Worm (Caenorhabditis elegans) whole organism, L2 larva: ENCODE results near the gene F47B10.4.

Experiments used
- C34F6.9 ChIP-seq: fragments of 150-350 bp; optimal IDR thresholded peaks from 2 replicates; lab custom pipeline; 2014; ENCODE audit warnings: missing biosample characterization, missing genetic modification characterization
- R02D3.7 ChIP-seq: fragments of 150-350 bp; optimal IDR thresholded peaks from 2 replicates; lab custom pipeline; 2014; ENCODE audit warnings: missing biosample characterization, missing genetic modification characterization
- Y55F3AM.14 ChIP-seq: fragments of 200-800 bp; sonication (Bioruptor generic); optimal IDR thresholded peaks from 2 replicates; lab custom pipeline; 2018; ENCODE audit warnings: mild to moderate bottlenecking, missing genetic modification characterization, missing compliant biosample characterization
- aly-2 ChIP-seq: fragments of 150-350 bp; optimal IDR thresholded peaks from 2 replicates; lab custom pipeline; 2014; ENCODE audit warnings: missing biosample characterization, missing genetic modification characterization
- ama-1 ChIP-seq: fragments of 150-350 bp; optimal IDR thresholded peaks from 2 replicates; lab custom pipeline; 2018; ENCODE audit warnings: inconsistent platforms
- ceh-16 ChIP-seq: fragments of 150-350 bp; optimal IDR thresholded peaks from 2 replicates; lab custom pipeline; 2014; ENCODE audit warnings: missing biosample characterization, missing genetic modification characterization
- crh-2 ChIP-seq: sonication (generic microtip); optimal IDR thresholded peaks from 2 replicates; lab custom pipeline; 2017; ENCODE audit warnings: missing biosample characterization, missing genetic modification characterization
- dmd-4 ChIP-seq: sonication (generic microtip); optimal IDR thresholded peaks from 2 replicates; lab custom pipeline; 2017; ENCODE audit warnings: missing biosample characterization, missing genetic modification characterization
- egl-27 ChIP-seq: sonication (generic microtip); optimal IDR thresholded peaks from 3 replicates; lab custom pipeline; 2017; ENCODE audit warnings: missing biosample characterization, missing genetic modification reagents, missing genetic modification characterization
- elt-3 ChIP-seq: sonication (generic microtip); optimal IDR thresholded peaks from 2 replicates; lab custom pipeline; 2017; ENCODE audit warnings: missing biosample characterization, missing genetic modification characterization
- fos-1 ChIP-seq: fragments of 150-350 bp; optimal IDR thresholded peaks from 2 replicates; lab custom pipeline; 2014; ENCODE audit warnings: missing biosample characterization, missing genetic modification characterization
- lin-11 ChIP-seq: fragments of 150-350 bp; sonication (generic microtip); optimal IDR thresholded peaks from 2 replicates; lab custom pipeline; 2014; ENCODE audit warnings: missing biosample characterization, missing genetic modification characterization, inconsistent platforms, mixed read lengths
- lin-13 ChIP-seq: fragments of 150-350 bp; optimal IDR thresholded peaks from 2 replicates; lab custom pipeline; 2014; ENCODE audit warnings: missing biosample characterization, missing genetic modification reagents, missing genetic modification characterization
- lsy-2 ChIP-seq, 2 experiments: fragments of 150-350 bp in 1 of 2; sonication (generic microtip) in 1 of 2; optimal IDR thresholded peaks; 2 replicates each; lab custom pipeline; 2014 to 2017; ENCODE audit warnings: missing biosample characterization in 2 of 2, missing genetic modification characterization in 2 of 2
- mab-5 ChIP-seq: fragments of 150-350 bp; optimal IDR thresholded peaks from 2 replicates; lab custom pipeline; 2014; ENCODE audit warnings: missing biosample characterization, missing genetic modification characterization
- mbf-1 ChIP-seq: sonication (generic microtip); optimal IDR thresholded peaks from 2 replicates; lab custom pipeline; 2017; ENCODE audit warnings: missing biosample characterization, missing genetic modification characterization
- mdl-1 ChIP-seq, 2 experiments: fragments of 150-350 bp in 1 of 2; sonication (generic microtip) in 1 of 2; optimal IDR thresholded peaks; 2 replicates each; lab custom pipeline; 2017; ENCODE audit warnings: missing biosample characterization in 2 of 2, missing genetic modification characterization in 2 of 2
- nhr-12 ChIP-seq: fragments of 150-350 bp; optimal IDR thresholded peaks from 2 replicates; lab custom pipeline; 2014; ENCODE audit warnings: missing biosample characterization, missing genetic modification characterization
- nhr-129 ChIP-seq: fragments of 150-350 bp; optimal IDR thresholded peaks from 2 replicates; lab custom pipeline; 2014; ENCODE audit warnings: missing biosample characterization, missing genetic modification characterization
- nhr-21 ChIP-seq: fragments of 150-350 bp; optimal IDR thresholded peaks from 2 replicates; lab custom pipeline; 2014; ENCODE audit warnings: missing biosample characterization, missing genetic modification characterization
- nhr-23 ChIP-seq: fragments of 150-350 bp; optimal IDR thresholded peaks from 2 replicates; lab custom pipeline; 2014; ENCODE audit warnings: missing biosample characterization, missing genetic modification reagents, missing genetic modification characterization
- nhr-237 ChIP-seq: fragments of 150-350 bp; optimal IDR thresholded peaks from 2 replicates; lab custom pipeline; 2014; ENCODE audit warnings: missing biosample characterization, missing genetic modification characterization
- nhr-25 ChIP-seq: fragments of 150-350 bp; sonication (generic microtip); optimal IDR thresholded peaks from 3 replicates; lab custom pipeline; 2014; ENCODE audit warnings: missing biosample characterization, missing genetic modification characterization
- nhr-6 ChIP-seq: fragments of 150-350 bp; optimal IDR thresholded peaks from 2 replicates; lab custom pipeline; 2014; ENCODE audit warnings: missing biosample characterization, missing genetic modification characterization
- peb-1 ChIP-seq: fragments of 150-350 bp; optimal IDR thresholded peaks from 2 replicates; lab custom pipeline; 2014; ENCODE audit warnings: missing biosample characterization, missing genetic modification characterization
- sma-3 ChIP-seq: sonication (generic microtip); optimal IDR thresholded peaks from 2 replicates; lab custom pipeline; 2016; ENCODE audit warnings: missing genetic modification reagents, missing genetic modification characterization, missing compliant biosample characterization
- sma-9 ChIP-seq, 2 experiments: fragments of 150-350 bp in 1 of 2; sonication (generic microtip) in 1 of 2; optimal IDR thresholded peaks; 2 replicates each; lab custom pipeline; 2014 to 2016; ENCODE audit warnings: missing genetic modification characterization in 2 of 2, mild to moderate bottlenecking in 1 of 2, missing biosample characterization in 1 of 2, missing compliant biosample characterization in 1 of 2, missing genetic modification reagents in 1 of 2, moderate library complexity in 1 of 2
- snpc-4 ChIP-seq: fragments of 150-350 bp; optimal IDR thresholded peaks from 2 replicates; lab custom pipeline; 2014; ENCODE audit warnings: missing biosample characterization, missing genetic modification characterization
- unc-39 ChIP-seq: fragments of 150-350 bp; optimal IDR thresholded peaks from 2 replicates; lab custom pipeline; 2014; ENCODE audit warnings: missing biosample characterization, missing genetic modification characterization
- unc-55 ChIP-seq: fragments of 150-350 bp; sonication (generic microtip); optimal IDR thresholded peaks from 3 replicates; lab custom pipeline; 2014; ENCODE audit warnings: missing biosample characterization, missing genetic modification reagents, missing genetic modification characterization
- zag-1 ChIP-seq: fragments of 150-350 bp; optimal IDR thresholded peaks from 2 replicates; lab custom pipeline; 2014; ENCODE audit warnings: missing biosample characterization, missing genetic modification characterization
- ztf-1 ChIP-seq: fragments of 200-800 bp; sonication (Bioruptor generic); conservative IDR thresholded peaks from 2 replicates; pipeline ENCODE4 v1.3.6; 2022; ENCODE audit warnings: missing genetic modification characterization, missing compliant biosample characterization
- ztf-4 ChIP-seq: fragments of 150-350 bp; optimal IDR thresholded peaks from 2 replicates; lab custom pipeline; 2014; ENCODE audit warnings: missing biosample characterization, missing genetic modification characterization

F47B10.4 gene

ce11 chrX:10890965-10891364 is at the start of gene F47B10.4:
Gene F47B10.4, plus strand, starts transcription at chrX:10891265.
- TF ChIP-seq sma-9 (GFP tag; optimal IDR thresholded peaks at IDR 0.05; lab: Kevin White, UChicago) (no peak), sma-9 (tag; optimal IDR thresholded peaks at IDR 0.05; lab: Kevin White, UChicago) (no peak), ztf-1 (no peak), lin-13 (no peak), egl-27 (tag; lab: Kevin White, UChicago) (no peak), nhr-21 (tag; lab: Kevin White, UChicago) (no peak), nhr-237 (tag; lab: Kevin White, UChicago) (no peak), ztf-4 (no peak)

ce11 chrX:10844137-10844536 is 46.9 kb upstream of the F47B10.4 start:
- TF ChIP-seq peb-1, result no peak
- TF ChIP-seq fos-1 (tag; lab: Kevin White, UChicago), result peak; percentile 30
- no peak for TF ChIP-seq mab-5
- no peak for TF ChIP-seq nhr-129 (tag; lab: Kevin White, UChicago)
- TF ChIP-seq zag-1 (tag; lab: Kevin White, UChicago), result no peak
- no peak for TF ChIP-seq elt-3 (tag; lab: Kevin White, UChicago)

DNA sequence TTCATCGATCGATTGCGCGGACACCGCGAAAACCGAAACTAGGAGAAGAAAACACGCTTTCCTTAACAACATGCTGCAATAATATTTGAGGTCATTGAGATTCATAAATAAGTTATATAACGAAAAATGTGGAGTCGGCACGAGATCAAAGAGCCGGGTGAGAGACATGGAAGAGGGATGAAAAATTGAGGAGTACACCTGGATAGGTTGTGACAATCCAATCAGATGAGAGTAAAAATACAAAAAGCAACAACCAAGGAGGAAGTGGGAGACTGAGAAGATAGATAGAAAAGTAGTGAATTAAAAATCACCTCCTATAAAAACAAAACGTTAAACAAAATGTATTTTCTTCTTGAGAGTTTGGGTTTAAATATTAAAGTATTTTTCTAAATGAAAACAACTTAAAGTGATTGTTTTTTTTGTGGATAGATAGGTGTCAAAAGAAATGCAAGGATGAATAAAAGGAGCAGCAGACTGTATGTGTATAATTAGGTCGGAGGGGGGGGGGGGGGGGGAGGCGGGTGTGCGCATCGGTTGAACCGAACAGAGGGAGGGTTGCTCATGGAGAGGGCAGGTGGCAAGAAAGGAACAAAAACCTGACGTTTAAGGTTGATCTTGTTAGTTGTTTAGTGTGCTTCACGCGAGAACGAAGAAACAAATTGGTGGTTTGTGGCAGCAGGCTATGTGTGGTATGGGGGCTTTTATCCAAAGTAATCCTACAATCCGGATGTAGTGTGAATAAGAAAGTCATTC is 46.3 kb upstream of the F47B10.4 start, which contains the start of gene C05A9.2:
C05A9.2 (minus strand) TSS at position 73 of the 753 bp plus-strand sequence.
- no peak for TF ChIP-seq unc-39
- no peak for TF ChIP-seq R02D3.7 (tag; lab: Kevin White, UChicago)
- TF ChIP-seq Y55F3AM.14, result no peak
- TF ChIP-seq unc-55 (GFP tag; lab: Kevin White, UChicago), result no peak
- TF ChIP-seq C34F6.9 (tag; lab: Kevin White, UChicago), result no peak
- TF ChIP-seq, all 48 proteins: peak for 0

DNA sequence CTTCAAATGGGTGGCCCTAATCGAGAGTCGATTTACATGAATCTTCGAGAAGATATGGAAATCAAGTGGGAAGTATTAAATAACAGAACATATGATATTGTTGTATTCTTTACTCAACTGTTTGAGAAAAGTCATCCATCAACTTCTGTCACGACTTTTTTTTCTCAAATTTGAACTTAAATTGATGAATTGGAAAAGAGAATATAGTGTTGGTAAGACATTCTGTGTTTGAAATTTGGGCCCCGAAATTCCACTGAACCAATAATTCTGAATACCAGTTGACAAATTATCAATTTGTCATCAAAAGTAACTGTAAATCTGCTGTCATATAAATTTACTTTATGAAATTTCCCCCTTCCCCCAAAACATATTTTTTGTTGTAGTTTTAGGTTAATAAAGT is 44.2 kb upstream of the F47B10.4 start:
- TF ChIP-seq nhr-129 (tag; lab: Kevin White, UChicago), result no peak
- TF ChIP-seq mdl-1 (tag; optimal IDR thresholded peaks at IDR 0.05; lab: Kevin White, UChicago), result no peak
- no peak for TF ChIP-seq snpc-4 (tag; lab: Kevin White, UChicago)
- no peak for TF ChIP-seq peb-1
- TF ChIP-seq ceh-16 (tag; lab: Kevin White, UChicago), result no peak
- TF ChIP-seq nhr-25 (tag; lab: Kevin White, UChicago), result no peak
- TF ChIP-seq, all 48 proteins: peak for 0

ce11 chrX:10851202-10851601 is 39.9 kb upstream of the F47B10.4 start:
- no peak for TF ChIP-seq ceh-16 (tag; lab: Kevin White, UChicago)
- no peak for TF ChIP-seq C34F6.9 (tag; lab: Kevin White, UChicago)
- TF ChIP-seq nhr-6 (tag; lab: Kevin White, UChicago), result no peak
- no peak for TF ChIP-seq sma-3
- TF ChIP-seq nhr-129 (tag; lab: Kevin White, UChicago), result no peak
- no peak for TF ChIP-seq elt-3 (tag; lab: Kevin White, UChicago)
- TF ChIP-seq crh-2 (tag; lab: Kevin White, UChicago), result no peak
- no peak for TF ChIP-seq nhr-23
- TF ChIP-seq aly-2, result no peak
- no peak for TF ChIP-seq sma-9 (GFP tag; optimal IDR thresholded peaks at IDR 0.05; lab: Kevin White, UChicago)
- TF ChIP-seq sma-9 (tag; optimal IDR thresholded peaks at IDR 0.05; lab: Kevin White, UChicago), result no peak
- no peak for TF ChIP-seq fos-1 (tag; lab: Kevin White, UChicago)
- TF ChIP-seq lin-11 (tag; lab: Kevin White, UChicago), result no peak
- TF ChIP-seq unc-39, result no peak
- TF ChIP-seq dmd-4, result no peak
- no peak for TF ChIP-seq lsy-2 (tag; optimal IDR thresholded peaks at IDR 0.05; lab: Kevin White, UChicago)
- TF ChIP-seq mab-5, result no peak
- TF ChIP-seq nhr-12 (tag; lab: Kevin White, UChicago), result no peak
- TF ChIP-seq ama-1 (lab: Kevin White, UChicago), result no peak
- TF ChIP-seq mbf-1 (tag; lab: Kevin White, UChicago), result no peak
- no peak for TF ChIP-seq peb-1
- TF ChIP-seq, all 48 proteins: peak for 0
